Fruit fly (Drosophila melanogaster) whole organism, embryonic: ENCODE data around the gene IntS10.

ENCODE experiments used
- Adf1 ChIP-seq: fragments of 200-800 bp; sonication (Bioruptor generic); IDR thresholded peaks from 2 replicates; pipeline ENCODE4 v1.3.6; 2022; ENCODE audit warnings: missing biosample characterization, missing genetic modification characterization
- CG11398 ChIP-seq: fragments of 200-800 bp; sonication (Bioruptor generic); optimal IDR thresholded peaks from 2 replicates; lab custom pipeline; 2016; ENCODE audit warnings: missing biosample characterization, missing genetic modification characterization
- CG12104 ChIP-seq: fragments of 200-800 bp; sonication (Bioruptor generic); optimal IDR thresholded peaks from 3 replicates; lab custom pipeline; 2016; ENCODE audit warnings: missing biosample characterization, missing genetic modification characterization
- CG12942 ChIP-seq: fragments of 200-800 bp; sonication (Bioruptor generic); optimal IDR thresholded peaks from 3 replicates; lab custom pipeline; 2016; ENCODE audit warnings: missing biosample characterization, missing genetic modification characterization
- CG13624 ChIP-seq: fragments of 200-800 bp; sonication (Bioruptor generic); optimal IDR thresholded peaks from 2 replicates; lab custom pipeline; 2016; ENCODE audit warnings: missing biosample characterization, missing genetic modification characterization
- CG2889 ChIP-seq: fragments of 200-800 bp; sonication (Bioruptor generic); IDR thresholded peaks from 3 replicates; pipeline ENCODE4 v1.3.6; 2022; ENCODE audit warnings: missing biosample characterization, missing genetic modification characterization
- CG31224 ChIP-seq: fragments of 200-800 bp; sonication (Bioruptor generic); IDR thresholded peaks from 2 replicates; pipeline ENCODE4 v1.3.6; 2022; ENCODE audit warnings: missing biosample characterization, missing genetic modification characterization
- CG32772 ChIP-seq: fragments of 200-800 bp; sonication (Bioruptor generic); IDR thresholded peaks from 2 replicates; pipeline ENCODE4 v1.3.6; 2022; ENCODE audit warnings: missing biosample characterization, missing genetic modification characterization
- CG3281 ChIP-seq: fragments of 200-800 bp; sonication (Bioruptor generic); optimal IDR thresholded peaks from 3 replicates; lab custom pipeline; 2017; ENCODE audit warnings: missing biosample characterization, mild to moderate bottlenecking, missing genetic modification characterization
- CG34376 ChIP-seq: fragments of 200-800 bp; sonication (Bioruptor generic); optimal IDR thresholded peaks from 2 replicates; lab custom pipeline; 2018; ENCODE audit warnings: missing biosample characterization, mild to moderate bottlenecking, missing genetic modification characterization
- CG6175 ChIP-seq: fragments of 200-800 bp; sonication (Bioruptor generic); IDR thresholded peaks from 3 replicates; pipeline ENCODE4 v1.3.6; 2022; ENCODE audit warnings: missing biosample characterization, missing genetic modification characterization
- CG6791 ChIP-seq: fragments of 200-800 bp; sonication (Bioruptor generic); IDR thresholded peaks from 3 replicates; pipeline ENCODE4 v1.3.6; 2022; ENCODE audit warnings: missing biosample characterization, missing genetic modification characterization; ENCODE audit not compliant: partially characterized antibody
- Dp ChIP-seq: fragments of 200-800 bp; sonication (Bioruptor generic); optimal IDR thresholded peaks from 2 replicates; lab custom pipeline; 2018; ENCODE audit warnings: missing biosample characterization, mild to moderate bottlenecking, missing genetic modification characterization, moderate library complexity
- E2f2 ChIP-seq: fragments of 200-800 bp; sonication (Bioruptor generic); IDR thresholded peaks from 2 replicates; pipeline ENCODE4 v1.3.6; 2022; ENCODE audit warnings: missing biosample characterization, missing genetic modification characterization
- Eip74EF ChIP-seq, 2 experiments: fragments of 200-800 bp in 1 of 2; fragments of >200 bp in 1 of 2; sonication (Bioruptor generic) in 1 of 2; optimal IDR thresholded peaks; 2 replicates each; lab custom pipeline; 2017 to 2019; ENCODE audit warnings: missing biosample characterization in 2 of 2, missing genetic modification characterization in 2 of 2, mild to moderate bottlenecking in 1 of 2, moderate library complexity in 1 of 2
- HLH3B ChIP-seq: fragments of 200-800 bp; sonication (Bioruptor generic); IDR thresholded peaks from 2 replicates; pipeline ENCODE4 v1.3.6; 2022; ENCODE audit warnings: missing biosample characterization, missing genetic modification characterization
- HLH4C ChIP-seq: fragments of 200-800 bp; sonication (Bioruptor generic); IDR thresholded peaks from 3 replicates; pipeline ENCODE4 v1.3.6; 2022; ENCODE audit warnings: missing biosample characterization, missing genetic modification characterization; ENCODE audit not compliant: partially characterized antibody
- HmgD ChIP-seq: fragments of 200-800 bp; sonication (Bioruptor generic); optimal IDR thresholded peaks from 3 replicates; lab custom pipeline; 2016; ENCODE audit warnings: missing biosample characterization, missing genetic modification characterization
- HmgZ ChIP-seq: fragments of 200-800 bp; sonication (Bioruptor generic); optimal IDR thresholded peaks from 2 replicates; lab custom pipeline; 2018; ENCODE audit warnings: missing biosample characterization, mild to moderate bottlenecking, missing genetic modification characterization
- Hsf ChIP-seq: fragments of 200-800 bp; sonication (Bioruptor generic); optimal IDR thresholded peaks from 3 replicates; lab custom pipeline; 2016; ENCODE audit warnings: missing biosample characterization, missing genetic modification characterization
- Jarid2 ChIP-seq: fragments of 200-800 bp; sonication (Bioruptor generic); optimal IDR thresholded peaks from 3 replicates; lab custom pipeline; 2017; ENCODE audit warnings: mild to moderate bottlenecking, missing biosample characterization, missing genetic modification reagents, missing genetic modification characterization
- MESR4 ChIP-seq: fragments of 200-800 bp; sonication (Bioruptor generic); optimal IDR thresholded peaks from 2 replicates; lab custom pipeline; 2018; ENCODE audit warnings: missing biosample characterization, mild to moderate bottlenecking, missing genetic modification characterization, moderate library complexity
- Myb ChIP-seq: fragments of 200-800 bp; sonication (Bioruptor generic); optimal IDR thresholded peaks from 2 replicates; lab custom pipeline; 2016; ENCODE audit warnings: missing biosample characterization, missing genetic modification characterization
- Pdp1 ChIP-seq, 2 experiments: fragments of 200-800 bp; sonication (Bioruptor generic); optimal IDR thresholded peaks; 3 replicates each; lab custom pipeline; 2016; ENCODE audit warnings: missing biosample characterization in 2 of 2, missing genetic modification characterization in 2 of 2, mild to moderate bottlenecking in 1 of 2, moderate library complexity in 1 of 2
- Rx ChIP-seq: fragments of 200-800 bp; sonication (Bioruptor generic); IDR thresholded peaks from 2 replicates; pipeline ENCODE4 v1.3.6; 2022; ENCODE audit warnings: missing biosample characterization, missing genetic modification characterization
- ab ChIP-seq: fragments of 200-800 bp; sonication (Bioruptor generic); optimal IDR thresholded peaks from 2 replicates; lab custom pipeline; 2016; ENCODE audit warnings: missing biosample characterization, missing genetic modification characterization
- aop ChIP-seq: fragments of 200-800 bp; sonication (Bioruptor generic); IDR thresholded peaks from 2 replicates; pipeline ENCODE4 v1.3.6; 2022; ENCODE audit warnings: missing biosample characterization, missing genetic modification characterization
- caup ChIP-seq: fragments of 200-800 bp; sonication (Bioruptor generic); optimal IDR thresholded peaks from 3 replicates; lab custom pipeline; 2017; ENCODE audit warnings: missing biosample characterization, mild to moderate bottlenecking, missing genetic modification characterization, moderate library complexity; ENCODE audit not compliant: severe bottlenecking
- dpn ChIP-seq, 2 experiments: fragments of 200-800 bp; sonication (Bioruptor generic); optimal IDR thresholded peaks; 3 replicates each; lab custom pipeline; 2016; ENCODE audit warnings: missing biosample characterization in 2 of 2, missing genetic modification characterization in 2 of 2
- ewg ChIP-seq: fragments of 200-800 bp; sonication (Bioruptor generic); optimal IDR thresholded peaks from 3 replicates; lab custom pipeline; 2017; ENCODE audit warnings: mild to moderate bottlenecking, missing biosample characterization, missing genetic modification reagents, missing genetic modification characterization
- fd64A ChIP-seq: fragments of 200-800 bp; sonication (Bioruptor generic); optimal IDR thresholded peaks from 3 replicates; lab custom pipeline; 2018; ENCODE audit warnings: missing biosample characterization, mild to moderate bottlenecking, missing genetic modification characterization
- grn ChIP-seq: fragments of 200-800 bp; sonication (Bioruptor generic); optimal IDR thresholded peaks from 3 replicates; lab custom pipeline; 2017; ENCODE audit warnings: missing biosample characterization, missing genetic modification characterization
- gt ChIP-seq: fragments of 200-800 bp; sonication (Bioruptor generic); IDR thresholded peaks from 2 replicates; pipeline ENCODE4 v1.3.6; 2022; ENCODE audit warnings: missing biosample characterization, missing genetic modification characterization
- h ChIP-seq: fragments of >200 bp; optimal IDR thresholded peaks from 2 replicates; lab custom pipeline; 2017
- hkb ChIP-seq, 2 experiments: fragments of 200-800 bp in 1 of 2; fragments of >200 bp in 1 of 2; sonication (Bioruptor generic) in 1 of 2; IDR thresholded peaks in 1 of 2; optimal IDR thresholded peaks in 1 of 2; 2 replicates each; pipeline versions ENCODE4 v1.3.6 to Lab custom; 2017 to 2022; ENCODE audit warnings: missing biosample characterization in 1 of 2, missing genetic modification characterization in 1 of 2
- insv ChIP-seq, 2 experiments: fragments of 200-800 bp; sonication (Bioruptor generic); optimal IDR thresholded peaks; 3 replicates each; lab custom pipeline; 2016 to 2018; ENCODE audit warnings: missing biosample characterization in 2 of 2, missing genetic modification characterization in 2 of 2
- klu ChIP-seq: fragments of 200-800 bp; sonication (Bioruptor generic); IDR thresholded peaks from 2 replicates; pipeline ENCODE4 v1.3.6; 2022; ENCODE audit warnings: missing biosample characterization, missing genetic modification characterization
- kni ChIP-seq: fragments of 200-800 bp; sonication (Bioruptor generic); optimal IDR thresholded peaks from 3 replicates; lab custom pipeline; 2017; ENCODE audit warnings: mild to moderate bottlenecking, missing biosample characterization, missing genetic modification reagents, missing genetic modification characterization
- mirr ChIP-seq: fragments of 200-800 bp; sonication (Bioruptor generic); optimal IDR thresholded peaks from 3 replicates; lab custom pipeline; 2018; ENCODE audit warnings: missing biosample characterization, mild to moderate bottlenecking, missing genetic modification characterization
- nau ChIP-seq: fragments of 200-800 bp; sonication (Bioruptor generic); optimal IDR thresholded peaks from 3 replicates; lab custom pipeline; 2017; ENCODE audit warnings: missing biosample characterization, mild to moderate bottlenecking, missing genetic modification characterization, missing genetic modification reagents
- nerfin-2 ChIP-seq: fragments of 200-800 bp; sonication (Bioruptor generic); IDR thresholded peaks from 2 replicates; pipeline ENCODE4 v1.3.6; 2022; ENCODE audit warnings: missing biosample characterization, missing genetic modification characterization; ENCODE audit not compliant: partially characterized antibody
- org-1 ChIP-seq: fragments of 200-800 bp; sonication (Bioruptor generic); optimal IDR thresholded peaks from 2 replicates; lab custom pipeline; 2017; ENCODE audit warnings: missing biosample characterization, missing genetic modification characterization
- pho ChIP-seq: fragments of 200-800 bp; sonication (Bioruptor generic); optimal IDR thresholded peaks from 2 replicates; lab custom pipeline; 2016; ENCODE audit warnings: missing biosample characterization, missing genetic modification characterization
- pum ChIP-seq: fragments of 200-800 bp; sonication (Bioruptor generic); optimal IDR thresholded peaks from 2 replicates; lab custom pipeline; 2016; ENCODE audit warnings: missing biosample characterization, missing genetic modification characterization
- ro ChIP-seq: fragments of 200-800 bp; sonication (Bioruptor generic); IDR thresholded peaks from 2 replicates; pipeline ENCODE4 v1.3.6; 2022; ENCODE audit warnings: missing biosample characterization, missing genetic modification characterization
- toy ChIP-seq: fragments of 200-800 bp; sonication (Bioruptor generic); IDR thresholded peaks from 2 replicates; pipeline ENCODE4 v1.3.6; 2022; ENCODE audit warnings: missing biosample characterization, missing genetic modification characterization
- trem ChIP-seq: fragments of 200-800 bp; optimal IDR thresholded peaks from 3 replicates; lab custom pipeline; 2019; ENCODE audit warnings: missing biosample characterization, mild to moderate bottlenecking, missing genetic modification characterization, moderate library complexity
- wdn ChIP-seq: fragments of 200-800 bp; sonication (Bioruptor generic); IDR thresholded peaks from 2 replicates; pipeline ENCODE4 v1.3.6; 2022; ENCODE audit warnings: missing biosample characterization, missing genetic modification characterization
- zfh2 ChIP-seq: fragments of 200-800 bp; sonication (Bioruptor generic); optimal IDR thresholded peaks from 2 replicates; lab custom pipeline; 2016; ENCODE audit warnings: missing biosample characterization, missing genetic modification characterization

The IntS10 gene

DNA sequence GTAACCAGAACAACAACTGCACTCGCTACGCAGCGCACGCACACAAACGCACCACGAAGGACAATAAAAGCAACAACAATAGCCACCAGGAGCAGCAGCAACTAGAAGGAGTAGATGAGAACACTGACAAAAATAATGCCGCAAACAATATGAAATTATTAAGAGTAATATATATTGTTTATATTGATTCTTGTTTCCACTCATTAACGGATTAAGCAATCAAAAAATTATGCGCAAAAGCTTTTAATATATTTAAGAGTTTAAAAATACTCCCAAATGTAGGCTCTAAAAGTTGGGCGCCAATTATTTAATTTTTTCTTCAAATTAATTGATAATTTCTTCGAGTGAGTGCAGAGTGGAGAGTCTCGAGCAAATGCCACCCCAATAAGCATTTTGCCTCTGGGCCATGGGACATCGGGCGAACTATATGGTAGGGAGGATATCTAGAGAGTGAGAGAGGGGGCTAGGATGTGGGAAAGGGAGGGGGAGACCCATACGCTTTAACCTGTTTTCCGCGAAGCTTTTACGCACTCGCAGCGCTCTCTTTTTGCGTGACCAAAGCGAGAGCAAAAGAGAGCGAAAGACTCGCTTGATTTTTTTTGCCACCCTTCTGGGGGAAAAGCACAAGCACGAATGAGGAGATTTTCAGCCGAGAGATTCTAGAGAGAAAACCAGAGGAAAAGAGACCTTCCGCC is 18.4 kb downstream of the IntS10 start, which contains the start of gene Rdh (continued):
- TF ChIP-seq gt (no peak), Hsf (GFP tag; lab: Kevin White, UChicago) (peak; percentile 69), CG6175 (no peak), ewg (peak; percentile 39), nerfin-2 (GFP tag; lab: Robert Waterston, UW) (no peak), HmgZ (tag; lab: Kevin White, UChicago) (peak; percentile 32), trem (peak; percentile 62), ro (GFP tag; lab: Robert Waterston, UW) (no peak), Eip74EF (GFP tag; optimal IDR thresholded peaks at IDR 0.05; lab: Kevin White, UChicago) (peak in 1 of 2 experiments; percentile 70), zfh2 (GFP tag; lab: Kevin White, UChicago) (no peak), Myb (GFP tag; lab: Kevin White, UChicago) (no peak), kni (GFP tag; lab: Kevin White, UChicago) (peak; percentile 61), MESR4 (GFP tag; lab: Kevin White, UChicago) (no peak), org-1 (GFP tag; lab: Kevin White, UChicago) (peak; percentile 76), CG31224 (GFP tag; lab: Robert Waterston, UW) (peak; percentile 15; the same call in 1 of the 2 replicates), pum (GFP tag; lab: Kevin White, UChicago) (peak; percentile 7), Adf1 (GFP tag; lab: Robert Waterston, UW) (no peak), CG13624 (GFP tag; lab: Kevin White, UChicago) (no peak), hkb (optimal IDR thresholded peaks at IDR 0.05; lab: Kevin White, UChicago) (no peak), hkb (GFP tag; IDR thresholded peaks at IDR 0.05; lab: Robert Waterston, UW) (peak; percentile 84), HLH3B (GFP tag; lab: Robert Waterston, UW) (peak; percentile 48; the same call in 1 of the 2 replicates), dpn (GFP tag; optimal IDR thresholded peaks at IDR 0.05; lab: Kevin White, UChicago) (peak; percentile 55 to 59), CG34376 (GFP tag; lab: Kevin White, UChicago) (peak; percentile 80), pho (GFP tag; lab: Kevin White, UChicago) (peak; percentile 21), Dp (GFP tag; lab: Kevin White, UChicago) (no peak), mirr (GFP tag; lab: Kevin White, UChicago) (peak; percentile 34), E2f2 (GFP tag; lab: Robert Waterston, UW) (peak; percentile 47; the same call in 1 of the 2 replicates), fd64A (GFP tag; lab: Kevin White, UChicago) (no peak), grn (GFP tag; lab: Kevin White, UChicago) (no peak), CG6791 (GFP tag; lab: Robert Waterston, UW) (no peak), CG12104 (peak; percentile 80), aop (GFP tag; lab: Robert Waterston, UW) (no peak), insv (GFP tag; optimal IDR thresholded peaks at IDR 0.05; lab: Kevin White, UChicago) (peak in 1 of 2 experiments; percentile 49), wdn (GFP tag; lab: Robert Waterston, UW) (0 out of 2 replicates have a peak, but pooled peaks have one; percentile 34), CG12942 (GFP tag; lab: Kevin White, UChicago) (peak; percentile 41), Pdp1 (GFP tag; optimal IDR thresholded peaks at IDR 0.05; lab: Kevin White, UChicago) (peak; percentile 35 to 56), toy (no peak), caup (peak; percentile 84), CG2889 (no peak), Jarid2 (GFP tag; lab: Kevin White, UChicago) (no peak), ab (GFP tag; lab: Kevin White, UChicago) (no peak), nau (GFP tag; lab: Kevin White, UChicago) (peak; percentile 65), CG32772 (GFP tag; lab: Robert Waterston, UW) (no peak), klu (GFP tag; lab: Robert Waterston, UW) (peak; percentile 57), h (lab: Kevin White, UChicago) (no peak), HmgD (GFP tag; lab: Kevin White, UChicago) (no peak), Rx (GFP tag; lab: Robert Waterston, UW) (no peak), HLH4C (GFP tag; lab: Robert Waterston, UW) (no peak), CG3281 (peak; percentile 87), CG11398 (GFP tag; lab: Kevin White, UChicago) (no peak)
